Worm (Caenorhabditis elegans): ENCODE data around the gene tsp-2.

ce11 chrIII:8232634-8233033 lies 5.1 kb downstream of the tsp-2 start, which contains the start of gene henn-1:
- TF ChIP-seq pqm-1 (tag; optimal IDR thresholded peaks at IDR 0.05), result no peak
- TF ChIP-seq K02D7.2 (tag; optimal IDR thresholded peaks at IDR 0.05), result no peak
- TF ChIP-seq ceh-19 (GFP tag; optimal IDR thresholded peaks at IDR 0.05), result no peak
- TF ChIP-seq ceh-18 (tag; optimal IDR thresholded peaks at IDR 0.05), result no peak
- no peak for TF ChIP-seq hlh-30 (tag; optimal IDR thresholded peaks at IDR 0.05; ENCODE audit: insufficient read depth)
- no peak for TF ChIP-seq ceh-24 (tag; optimal IDR thresholded peaks at IDR 0.05)
- no peak for TF ChIP-seq ceh-45 (GFP tag; IDR thresholded peaks at IDR 0.05)
- TF ChIP-seq unc-3 (GFP tag; conservative IDR thresholded peaks at IDR 0.05), result no peak
- no peak for TF ChIP-seq unc-3 (tag; optimal IDR thresholded peaks at IDR 0.05)
- no peak for TF ChIP-seq fkh-6 (tag; optimal IDR thresholded peaks at IDR 0.05)
- TF ChIP-seq nfya-1 (tag; optimal IDR thresholded peaks at IDR 0.05), result no peak
- no peak for TF ChIP-seq ceh-30 (tag; optimal IDR thresholded peaks at IDR 0.05)
- TF ChIP-seq ama-1 (optimal IDR thresholded peaks at IDR 0.05), result no peak

Data from whole organism, late embryonic.